Fruit fly (Drosophila melanogaster) whole organism, embryonic: Measurements from ENCODE around the gene smal.

Experiments used
- CG12219 ChIP-seq: fragments of 200-800 bp; sonication (Bioruptor generic); optimal IDR thresholded peaks from 3 replicates; lab custom pipeline; 2018; ENCODE audit warnings: missing biosample characterization, mild to moderate bottlenecking, missing genetic modification characterization
- CG15479 ChIP-seq: fragments of 200-800 bp; sonication (Bioruptor generic); optimal IDR thresholded peaks from 3 replicates; lab custom pipeline; 2019; ENCODE audit warnings: missing biosample characterization, mild to moderate bottlenecking, missing genetic modification characterization, moderate library complexity
- CG18619 ChIP-seq: fragments of 200-800 bp; sonication (Bioruptor generic); optimal IDR thresholded peaks from 3 replicates; lab custom pipeline; 2017; ENCODE audit warnings: missing biosample characterization, mild to moderate bottlenecking, missing genetic modification characterization
- CHES-1-like ChIP-seq: fragments of 200-800 bp; sonication (Bioruptor generic); optimal IDR thresholded peaks from 2 replicates; lab custom pipeline; 2016; ENCODE audit warnings: missing biosample characterization, missing genetic modification characterization
- E2f1 ChIP-seq: fragments of 200-800 bp; sonication (Bioruptor generic); IDR thresholded peaks from 2 replicates; pipeline ENCODE4 v1.3.6; 2022; ENCODE audit warnings: missing biosample characterization, missing genetic modification characterization
- Sry-β ChIP-seq: fragments of 200-800 bp; sonication (Bioruptor generic); optimal IDR thresholded peaks from 2 replicates; lab custom pipeline; 2018; ENCODE audit warnings: missing biosample characterization, mild to moderate bottlenecking, missing genetic modification characterization, moderate library complexity
- klu ChIP-seq: fragments of 200-800 bp; sonication (Bioruptor generic); IDR thresholded peaks from 2 replicates; pipeline ENCODE4 v1.3.6; 2022; ENCODE audit warnings: missing biosample characterization, missing genetic modification characterization
- nerfin-2 ChIP-seq: fragments of 200-800 bp; sonication (Bioruptor generic); IDR thresholded peaks from 2 replicates; pipeline ENCODE4 v1.3.6; 2022; ENCODE audit warnings: missing biosample characterization, missing genetic modification characterization; ENCODE audit not compliant: partially characterized antibody
- ssp ChIP-seq: fragments of 200-800 bp; sonication (Bioruptor generic); IDR thresholded peaks from 2 replicates; pipeline ENCODE4 v1.3.6; 2022; ENCODE audit warnings: missing biosample characterization, missing genetic modification characterization

- TF ChIP-seq CG15479 (no peak), CHES-1-like (no peak), E2f1 (GFP tag; lab: Robert Waterston, UW) (no peak), CG12219 (GFP tag; lab: Kevin White, UChicago) (no peak), ssp (GFP tag; lab: Robert Waterston, UW) (no peak), Sry-β (no peak), klu (GFP tag; lab: Robert Waterston, UW) (no peak), CG18619 (no peak), nerfin-2 (no peak)
These were observed 45.9 kb downstream of the smal start, which contains the start of gene Ugt37B1 for dm6 chr2L:6224803-6225202.
